Fruit fly (Drosophila melanogaster) whole organism, prepupa: ENCODE data around the gene LysB.

Experiments
- CG10669 ChIP-seq: fragments of 200-800 bp; sonication (Bioruptor generic); optimal IDR thresholded peaks from 3 replicates; lab custom pipeline; 2018; ENCODE audit warnings: missing biosample characterization, mild to moderate bottlenecking, missing genetic modification characterization, moderate library complexity
- CG4318 ChIP-seq: fragments of 200-800 bp; sonication (Bioruptor generic); optimal IDR thresholded peaks from 3 replicates; lab custom pipeline; 2017; ENCODE audit warnings: missing biosample characterization, mild to moderate bottlenecking, missing genetic modification characterization
- CG8632 ChIP-seq: fragments of 200-800 bp; sonication (Bioruptor generic); optimal IDR thresholded peaks from 3 replicates; lab custom pipeline; 2016; ENCODE audit warnings: missing biosample characterization, missing genetic modification characterization
- Eip75B ChIP-seq: fragments of 200-800 bp; sonication (Bioruptor generic); optimal IDR thresholded peaks from 3 replicates; lab custom pipeline; 2016; ENCODE audit warnings: missing biosample characterization, missing genetic modification characterization
- Gug ChIP-seq: fragments of 200-800 bp; sonication (Bioruptor generic); IDR thresholded peaks from 2 replicates; pipeline ENCODE4 v1.3.6; 2022; ENCODE audit warnings: missing biosample characterization, missing genetic modification characterization
- Hr39 ChIP-seq: fragments of 200-800 bp; sonication (Bioruptor generic); optimal IDR thresholded peaks from 2 replicates; lab custom pipeline; 2016; ENCODE audit warnings: missing biosample characterization, missing genetic modification characterization
- Lpt ChIP-seq: fragments of 200-800 bp; sonication (Bioruptor generic); optimal IDR thresholded peaks from 3 replicates; lab custom pipeline; 2016; ENCODE audit warnings: missing biosample characterization, missing genetic modification characterization
- Met ChIP-seq: fragments of 200-800 bp; sonication (Bioruptor generic); optimal IDR thresholded peaks from 3 replicates; lab custom pipeline; 2016; ENCODE audit warnings: missing biosample characterization, missing genetic modification characterization
- OdsH ChIP-seq: fragments of 200-800 bp; sonication (Bioruptor generic); optimal IDR thresholded peaks from 3 replicates; lab custom pipeline; 2016; ENCODE audit warnings: missing biosample characterization, missing genetic modification characterization
- Sox102F ChIP-seq: fragments of 200-800 bp; sonication (Bioruptor generic); optimal IDR thresholded peaks from 2 replicates; lab custom pipeline; 2016; ENCODE audit warnings: missing biosample characterization, mild to moderate bottlenecking, missing genetic modification characterization
- Sox15 ChIP-seq: fragments of 200-800 bp; sonication (Bioruptor generic); optimal IDR thresholded peaks from 3 replicates; lab custom pipeline; 2016; ENCODE audit warnings: missing biosample characterization, missing genetic modification characterization
- spab ChIP-seq: fragments of 200-800 bp; sonication (Bioruptor generic); optimal IDR thresholded peaks from 2 replicates; lab custom pipeline; 2017; ENCODE audit warnings: missing biosample characterization, mild to moderate bottlenecking, missing genetic modification characterization, missing genetic modification reagents

- TF ChIP-seq CG4318 (GFP tag; lab: Kevin White, UChicago), result no peak
- no peak for TF ChIP-seq Hr39 (GFP tag; lab: Kevin White, UChicago)
- TF ChIP-seq Lpt (GFP tag; lab: Kevin White, UChicago), result no peak
- no peak for TF ChIP-seq spab (GFP tag; lab: Kevin White, UChicago)
- TF ChIP-seq CG10669, result no peak
- TF ChIP-seq Sox15 (GFP tag; lab: Kevin White, UChicago), result no peak
- TF ChIP-seq Gug (GFP tag; lab: Robert Waterston, UW), result no peak
- no peak for TF ChIP-seq OdsH (GFP tag; lab: Kevin White, UChicago)
- no peak for TF ChIP-seq CG8632 (GFP tag; lab: Kevin White, UChicago)
- no peak for TF ChIP-seq Sox102F (GFP tag; lab: Kevin White, UChicago)
- TF ChIP-seq Met (GFP tag; lab: Kevin White, UChicago), result no peak
- no peak for TF ChIP-seq Eip75B (GFP tag; lab: Kevin White, UChicago)
Observed at dm6 chr3L:1235426-1235825, 28.3 kb downstream of the LysB start, which contains the start of gene galene.
